Worm (Caenorhabditis elegans) whole organism, young adult: Measurements from ENCODE around the gene lys-7.

Experiments used
- Y53G8AR.9 ChIP-seq: fragments of 200-800 bp; sonication (Bioruptor generic); conservative IDR thresholded peaks from 2 replicates; pipeline ENCODE4 v1.3.6; 2022; ENCODE audit warnings: missing genetic modification reagents, missing genetic modification characterization, missing compliant biosample characterization
- aptf-2 ChIP-seq: fragments of 200-800 bp; sonication (Bioruptor generic); conservative IDR thresholded peaks from 2 replicates; pipeline ENCODE4 v1.3.6; 2022; ENCODE audit warnings: missing genetic modification reagents, missing genetic modification characterization, missing compliant biosample characterization
- ceh-40 ChIP-seq: fragments of 200-800 bp; sonication (Bioruptor generic); IDR thresholded peaks from 2 replicates; pipeline ENCODE4 v1.3.6; 2022; ENCODE audit warnings: missing genetic modification characterization, missing compliant biosample characterization
- efl-1 ChIP-seq: fragments of 150-350 bp; optimal IDR thresholded peaks from 2 replicates; lab custom pipeline; 2014; ENCODE audit warnings: missing biosample characterization, missing genetic modification reagents, missing genetic modification characterization
- sdz-38 ChIP-seq: sonication (generic microtip); optimal IDR thresholded peaks from 2 replicates; lab custom pipeline; 2016; ENCODE audit warnings: missing genotype, missing genetic modification characterization, missing compliant biosample characterization
- unc-62 ChIP-seq: fragments of 150-350 bp; optimal IDR thresholded peaks from 2 replicates; lab custom pipeline; 2014; ENCODE audit warnings: missing biosample characterization, missing genetic modification reagents, missing genetic modification characterization
- xnd-1 ChIP-seq: sonication (generic microtip); optimal IDR thresholded peaks from 2 replicates; lab custom pipeline; 2016; ENCODE audit warnings: missing genotype, missing genetic modification reagents, missing genetic modification characterization, missing compliant biosample characterization

DNA sequence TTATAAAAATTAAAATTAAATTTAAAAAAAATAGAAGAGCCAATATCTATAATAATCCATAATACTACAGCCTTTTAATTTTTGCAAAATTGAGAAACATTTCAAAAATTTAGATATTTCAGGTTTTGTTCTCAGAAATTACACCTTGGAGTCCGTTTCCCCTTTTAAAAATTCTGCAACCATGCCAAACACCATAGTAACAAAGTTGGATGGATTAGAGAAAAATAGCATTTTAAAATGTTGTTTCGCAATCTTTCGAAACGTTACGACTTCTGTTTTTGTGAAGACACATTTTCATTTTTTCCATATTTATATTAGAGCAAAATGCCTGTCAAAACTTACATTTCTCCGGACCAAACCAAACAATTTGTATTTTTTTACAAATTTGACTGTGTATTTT is 42.6 kb upstream of the lys-7 start, which contains the start of gene T24A6.7:
- TF ChIP-seq xnd-1 (no peak), sdz-38 (tag; lab: Kevin White, UChicago) (no peak), aptf-2 (GFP tag; lab: Robert Waterston, UW) (no peak), Y53G8AR.9 (no peak), efl-1 (no peak), unc-62 (GFP tag; lab: Kevin White, UChicago) (no peak), ceh-40 (no peak)
